Worm (Caenorhabditis elegans): ENCODE data around the gene srh-241.

- TF ChIP-seq nhr-237 (tag; optimal IDR thresholded peaks at IDR 0.05): no peak
- TF ChIP-seq elt-3 (tag; optimal IDR thresholded peaks at IDR 0.05): no peak
- no peak for TF ChIP-seq snpc-4 (tag; optimal IDR thresholded peaks at IDR 0.05)
- TF ChIP-seq mdl-1 (tag; optimal IDR thresholded peaks at IDR 0.05): no peak
- no peak for TF ChIP-seq ztf-4 (tag; optimal IDR thresholded peaks at IDR 0.05)
- no peak for TF ChIP-seq dmd-4 (tag; optimal IDR thresholded peaks at IDR 0.05)
- TF ChIP-seq ceh-16 (tag; optimal IDR thresholded peaks at IDR 0.05): no peak
- TF ChIP-seq lin-39 (tag; optimal IDR thresholded peaks at IDR 0.05): no peak
- TF ChIP-seq fos-1 (tag; optimal IDR thresholded peaks at IDR 0.05): no peak
- no peak for TF ChIP-seq F13H6.1 (tag; optimal IDR thresholded peaks at IDR 0.05)
- TF ChIP-seq nhr-12 (tag; optimal IDR thresholded peaks at IDR 0.05): no peak
- no peak for TF ChIP-seq nhr-23 (tag; optimal IDR thresholded peaks at IDR 0.05)
- no peak for TF ChIP-seq nhr-77 (tag; optimal IDR thresholded peaks at IDR 0.05)
These were observed 6.4 kb downstream of the srh-241 start, which contains the start of gene srh-272 for ce11 chrV:2863033-2863432.

All from whole organism, L2 larva.